Fruit fly (Drosophila melanogaster) Kc167 (cell line): ENCODE data around the gene Gr93d.

Source experiments
- Myc ChIP-seq: fragments of >200 bp; optimal IDR thresholded peaks from 2 replicates; lab custom pipeline; 2017; ENCODE audit warnings: missing external identifiers
- h ChIP-seq: fragments of >200 bp; optimal IDR thresholded peaks from 3 replicates; lab custom pipeline; 2018; ENCODE audit warnings: missing external identifiers

- TF ChIP-seq Myc (no peak), h (lab: Kevin White, UChicago) (no peak)
Measured at dm6 chr3R:21862868-21863267, 16.4 kb upstream of the Gr93d start.
